Worm (Caenorhabditis elegans): ENCODE results near the gene srx-67.

ce11 chrV:3889113-3889512, 27.5 kb upstream of the srx-67 start, which contains the start of gene C17E7.13:
- no peak for TF ChIP-seq ama-1 (optimal IDR thresholded peaks at IDR 0.05)
- TF ChIP-seq unc-62 (GFP tag; optimal IDR thresholded peaks at IDR 0.05), result no peak
- no peak for TF ChIP-seq skn-1 (tag; optimal IDR thresholded peaks at IDR 0.05)
- no peak for TF ChIP-seq ztf-11 (tag; optimal IDR thresholded peaks at IDR 0.05)
- TF ChIP-seq zag-1 (tag; optimal IDR thresholded peaks at IDR 0.05), result no peak
- no peak for TF ChIP-seq mdl-1 (tag; optimal IDR thresholded peaks at IDR 0.05)
- TF ChIP-seq lin-13 (GFP tag; optimal IDR thresholded peaks at IDR 0.05), result no peak
- no peak for TF ChIP-seq unc-39 (tag; optimal IDR thresholded peaks at IDR 0.05)
- no peak for TF ChIP-seq nhr-129 (tag; optimal IDR thresholded peaks at IDR 0.05)
- TF ChIP-seq nhr-237 (tag; optimal IDR thresholded peaks at IDR 0.05), result no peak
- no peak for TF ChIP-seq nhr-11 (tag; optimal IDR thresholded peaks at IDR 0.05)

Measured in whole organism, L2 larva.